Fruit fly (Drosophila melanogaster) whole organism, embryonic: ENCODE results near the gene CG31817.

Experiments used
- Asciz ChIP-seq: fragments of 200-800 bp; sonication (Bioruptor generic); optimal IDR thresholded peaks from 2 replicates; lab custom pipeline; 2017; ENCODE audit warnings: missing biosample characterization, mild to moderate bottlenecking, missing genetic modification characterization, missing genetic modification reagents
- Atf6 ChIP-seq: fragments of 200-800 bp; sonication (Bioruptor generic); IDR thresholded peaks from 2 replicates; pipeline ENCODE4 v1.3.6; 2022; ENCODE audit warnings: missing biosample characterization, missing genetic modification characterization
- Blimp-1 ChIP-seq: fragments of 200-800 bp; sonication (Bioruptor generic); optimal IDR thresholded peaks from 3 replicates; lab custom pipeline; 2018; ENCODE audit warnings: missing biosample characterization, missing genetic modification characterization, mild to moderate bottlenecking, moderate library complexity, missing genetic modification reagents
- Bteb2 ChIP-seq: fragments of 200-800 bp; sonication (Bioruptor generic); optimal IDR thresholded peaks from 2 replicates; lab custom pipeline; 2016; ENCODE audit warnings: missing biosample characterization, missing genetic modification characterization
- CG10462 ChIP-seq: fragments of 200-800 bp; sonication (Bioruptor generic); optimal IDR thresholded peaks from 2 replicates; lab custom pipeline; 2016; ENCODE audit warnings: missing biosample characterization, missing genetic modification characterization
- CG10959 ChIP-seq: fragments of 200-800 bp; sonication (Bioruptor generic); IDR thresholded peaks from 2 replicates; pipeline ENCODE4 v1.3.6; 2022; ENCODE audit warnings: missing biosample characterization, missing genetic modification characterization
- CG10979 ChIP-seq: fragments of 200-800 bp; sonication (Bioruptor generic); optimal IDR thresholded peaks from 2 replicates; lab custom pipeline; 2018; ENCODE audit warnings: missing biosample characterization, mild to moderate bottlenecking, missing genetic modification characterization, moderate library complexity
- CG11247 ChIP-seq: fragments of 200-800 bp; sonication (Bioruptor generic); IDR thresholded peaks from 2 replicates; pipeline ENCODE4 v1.3.6; 2022; ENCODE audit warnings: missing biosample characterization, missing genetic modification characterization
- CG12219 ChIP-seq: fragments of 200-800 bp; sonication (Bioruptor generic); optimal IDR thresholded peaks from 3 replicates; lab custom pipeline; 2018; ENCODE audit warnings: missing biosample characterization, mild to moderate bottlenecking, missing genetic modification characterization
- CG1233 ChIP-seq: fragments of 200-800 bp; sonication (Bioruptor generic); optimal IDR thresholded peaks from 4 replicates; lab custom pipeline; 2018; ENCODE audit warnings: missing biosample characterization, mild to moderate bottlenecking, missing genetic modification characterization
- CG12659 ChIP-seq: fragments of 200-800 bp; sonication (Bioruptor generic); optimal IDR thresholded peaks from 3 replicates; lab custom pipeline; 2017; ENCODE audit warnings: mild to moderate bottlenecking, missing biosample characterization, missing genetic modification reagents, missing genetic modification characterization
- CG12769 ChIP-seq: fragments of 200-800 bp; sonication (Bioruptor generic); optimal IDR thresholded peaks from 2 replicates; lab custom pipeline; 2019; ENCODE audit warnings: missing biosample characterization, mild to moderate bottlenecking, missing genetic modification characterization, moderate library complexity
- CG14965 ChIP-seq: fragments of 200-800 bp; sonication (Bioruptor generic); optimal IDR thresholded peaks from 2 replicates; lab custom pipeline; 2016; ENCODE audit warnings: missing biosample characterization, missing genetic modification characterization, borderline replicate concordance
- CG16815 ChIP-seq: fragments of 200-800 bp; sonication (Bioruptor generic); optimal IDR thresholded peaks from 3 replicates; lab custom pipeline; 2017; ENCODE audit warnings: missing biosample characterization, mild to moderate bottlenecking, missing genetic modification characterization
- CG2120 ChIP-seq: fragments of 200-800 bp; sonication (Bioruptor generic); optimal IDR thresholded peaks from 3 replicates; lab custom pipeline; 2016; ENCODE audit warnings: missing biosample characterization, missing genetic modification characterization
- CG31365 ChIP-seq: fragments of 200-800 bp; sonication (Bioruptor generic); optimal IDR thresholded peaks from 2 replicates; lab custom pipeline; 2018; ENCODE audit warnings: missing biosample characterization, mild to moderate bottlenecking, missing genetic modification characterization
- CG4617 ChIP-seq: fragments of 200-800 bp; sonication (Bioruptor generic); optimal IDR thresholded peaks from 3 replicates; lab custom pipeline; 2016; ENCODE audit warnings: missing biosample characterization, missing genetic modification characterization, borderline replicate concordance
- CG5180 ChIP-seq: fragments of 200-800 bp; sonication (Bioruptor generic); optimal IDR thresholded peaks from 3 replicates; lab custom pipeline; 2017; ENCODE audit warnings: missing biosample characterization, missing genetic modification characterization, mild to moderate bottlenecking, moderate library complexity, missing genetic modification reagents
- CG6791 ChIP-seq: fragments of 200-800 bp; sonication (Bioruptor generic); IDR thresholded peaks from 3 replicates; pipeline ENCODE4 v1.3.6; 2022; ENCODE audit warnings: missing biosample characterization, missing genetic modification characterization; ENCODE audit not compliant: partially characterized antibody
- CG7357 ChIP-seq: fragments of 200-800 bp; sonication (Bioruptor generic); IDR thresholded peaks from 3 replicates; pipeline ENCODE4 v1.3.6; 2022; ENCODE audit warnings: missing biosample characterization, missing genetic modification characterization
- CG7963 ChIP-seq: fragments of 200-800 bp; sonication (Bioruptor generic); IDR thresholded peaks from 3 replicates; pipeline ENCODE4 v1.3.6; 2022; ENCODE audit warnings: missing biosample characterization, missing genetic modification characterization; ENCODE audit not compliant: partially characterized antibody
- CG7987 ChIP-seq: fragments of 200-800 bp; sonication (Bioruptor generic); optimal IDR thresholded peaks from 2 replicates; lab custom pipeline; 2018; ENCODE audit warnings: missing biosample characterization, mild to moderate bottlenecking, missing genetic modification characterization, moderate library complexity
- CG9437 ChIP-seq: fragments of 200-800 bp; sonication (Bioruptor generic); optimal IDR thresholded peaks from 2 replicates; lab custom pipeline; 2018; ENCODE audit warnings: missing biosample characterization, mild to moderate bottlenecking, missing genetic modification characterization
- Fer2 ChIP-seq: fragments of 200-800 bp; sonication (Bioruptor generic); optimal IDR thresholded peaks from 2 replicates; lab custom pipeline; 2018; ENCODE audit warnings: missing biosample characterization, mild to moderate bottlenecking, missing genetic modification characterization, moderate library complexity
- H2.0 ChIP-seq: fragments of 200-800 bp; sonication (Bioruptor generic); IDR thresholded peaks from 2 replicates; pipeline ENCODE4 v1.3.6; 2022; ENCODE audit warnings: missing biosample characterization, missing genetic modification characterization
- MESR4 ChIP-seq: fragments of 200-800 bp; sonication (Bioruptor generic); optimal IDR thresholded peaks from 2 replicates; lab custom pipeline; 2018; ENCODE audit warnings: missing biosample characterization, mild to moderate bottlenecking, missing genetic modification characterization, moderate library complexity
- Neu2 ChIP-seq: fragments of 200-800 bp; sonication (Bioruptor generic); optimal IDR thresholded peaks from 3 replicates; lab custom pipeline; 2016; ENCODE audit warnings: missing biosample characterization, missing genetic modification characterization, borderline replicate concordance
- NfI ChIP-seq: fragments of 200-800 bp; sonication (Bioruptor generic); optimal IDR thresholded peaks from 3 replicates; lab custom pipeline; 2018; ENCODE audit warnings: missing biosample characterization, mild to moderate bottlenecking, missing genetic modification characterization, moderate library complexity
- Rfx ChIP-seq: fragments of 200-800 bp; sonication (Bioruptor generic); IDR thresholded peaks from 2 replicates; pipeline ENCODE4 v1.3.6; 2022; ENCODE audit warnings: missing biosample characterization, missing genetic modification characterization
- Six4 ChIP-seq: fragments of 200-800 bp; sonication (Bioruptor generic); optimal IDR thresholded peaks from 2 replicates; lab custom pipeline; 2016; ENCODE audit warnings: missing biosample characterization, missing genetic modification characterization
- Sox100B ChIP-seq: fragments of 200-800 bp; sonication (Bioruptor generic); optimal IDR thresholded peaks from 3 replicates; lab custom pipeline; 2018; ENCODE audit warnings: missing biosample characterization, mild to moderate bottlenecking, missing genetic modification characterization
- ac ChIP-seq: fragments of 200-800 bp; sonication (Bioruptor generic); optimal IDR thresholded peaks from 3 replicates; lab custom pipeline; 2017; ENCODE audit warnings: missing biosample characterization, mild to moderate bottlenecking, missing genetic modification characterization
- amos ChIP-seq: fragments of 200-800 bp; sonication (Bioruptor generic); IDR thresholded peaks from 2 replicates; pipeline ENCODE4 v1.3.6; 2022; ENCODE audit warnings: missing biosample characterization, missing genetic modification characterization; ENCODE audit not compliant: partially characterized antibody
- az2 ChIP-seq: fragments of 200-800 bp; sonication (Bioruptor generic); optimal IDR thresholded peaks from 3 replicates; lab custom pipeline; 2016; ENCODE audit warnings: missing biosample characterization, missing genetic modification characterization
- bigmax ChIP-seq: fragments of 200-800 bp; sonication (Bioruptor generic); optimal IDR thresholded peaks from 2 replicates; lab custom pipeline; 2018; ENCODE audit warnings: missing biosample characterization, mild to moderate bottlenecking, missing genetic modification characterization
- br ChIP-seq: fragments of >200 bp; optimal IDR thresholded peaks from 2 replicates; lab custom pipeline; 2017
- chm ChIP-seq: fragments of 200-800 bp; sonication (Bioruptor generic); IDR thresholded peaks from 2 replicates; pipeline ENCODE4 v1.3.6; 2022; ENCODE audit warnings: missing biosample characterization, missing genetic modification characterization
- crp ChIP-seq, 2 experiments: fragments of 200-800 bp; sonication (Bioruptor generic); optimal IDR thresholded peaks; 2 replicates in 1 of 2; 3 replicates in 1 of 2; lab custom pipeline; 2017; ENCODE audit warnings: missing biosample characterization in 2 of 2, missing genetic modification characterization in 2 of 2, mild to moderate bottlenecking in 1 of 2, moderate library complexity in 1 of 2
- dati ChIP-seq: fragments of 200-800 bp; sonication (Bioruptor generic); IDR thresholded peaks from 2 replicates; pipeline ENCODE4 v1.3.6; 2022; ENCODE audit warnings: missing biosample characterization, missing genetic modification characterization
- eve ChIP-seq, 2 experiments: fragments of >200 bp; optimal IDR thresholded peaks; 2 replicates each; lab custom pipeline; 2017; ENCODE audit warnings: missing biosample characterization in 2 of 2, missing genetic modification characterization in 2 of 2
- grau ChIP-seq: fragments of 200-800 bp; optimal IDR thresholded peaks from 3 replicates; lab custom pipeline; 2019; ENCODE audit warnings: missing biosample characterization, mild to moderate bottlenecking, missing genetic modification characterization, moderate library complexity
- gsb ChIP-seq: fragments of 200-800 bp; sonication (Bioruptor generic); IDR thresholded peaks from 2 replicates; pipeline ENCODE4 v1.3.6; 2022; ENCODE audit warnings: missing biosample characterization, missing genetic modification characterization
- gsb-n ChIP-seq: fragments of 200-800 bp; sonication (Bioruptor generic); optimal IDR thresholded peaks from 3 replicates; lab custom pipeline; 2018; ENCODE audit warnings: missing biosample characterization, mild to moderate bottlenecking, missing genetic modification characterization
- ham ChIP-seq: fragments of 200-800 bp; sonication (Bioruptor generic); IDR thresholded peaks from 2 replicates; pipeline ENCODE4 v1.3.6; 2022; ENCODE audit warnings: missing biosample characterization, missing genetic modification characterization
- odd ChIP-seq: fragments of 200-800 bp; sonication (Bioruptor generic); optimal IDR thresholded peaks from 2 replicates; lab custom pipeline; 2017; ENCODE audit warnings: missing biosample characterization, mild to moderate bottlenecking, missing genetic modification characterization
- onecut ChIP-seq: fragments of 200-800 bp; sonication (Bioruptor generic); IDR thresholded peaks from 2 replicates; pipeline ENCODE4 v1.3.6; 2022; ENCODE audit warnings: missing biosample characterization, missing genetic modification characterization
- otp ChIP-seq: fragments of 200-800 bp; sonication (Bioruptor generic); IDR thresholded peaks from 3 replicates; pipeline ENCODE4, ENCODE4 v1.3.6; 2022; ENCODE audit warnings: missing biosample characterization, missing genetic modification characterization
- pita ChIP-seq: fragments of 200-800 bp; sonication (Bioruptor generic); optimal IDR thresholded peaks from 2 replicates; lab custom pipeline; 2017; ENCODE audit warnings: missing biosample characterization, mild to moderate bottlenecking, missing genetic modification characterization
- prd ChIP-seq, 3 experiments: fragments of >200 bp in 2 of 3; fragments of 200-800 bp in 1 of 3; sonication (Bioruptor generic) in 1 of 3; optimal IDR thresholded peaks in 2 of 3; IDR thresholded peaks in 1 of 3; 2 replicates in 2 of 3; 3 replicates in 1 of 3; pipeline versions ENCODE4 v1.3.6 to Lab custom; 2017 to 2022; ENCODE audit warnings: missing biosample characterization in 1 of 3, missing genetic modification characterization in 1 of 3
- pros ChIP-seq: fragments of 200-800 bp; sonication (Bioruptor generic); optimal IDR thresholded peaks from 3 replicates; lab custom pipeline; 2019; ENCODE audit warnings: missing biosample characterization, mild to moderate bottlenecking, missing genetic modification characterization, moderate library complexity
- zfh2 ChIP-seq: fragments of 200-800 bp; sonication (Bioruptor generic); optimal IDR thresholded peaks from 2 replicates; lab custom pipeline; 2016; ENCODE audit warnings: missing biosample characterization, missing genetic modification characterization

Gene CG31817

dm6 chr2L:16350160-16350633 lies 12.5 kb upstream of the CG31817 start (continued):
- TF ChIP-seq CG6791 (GFP tag; lab: Robert Waterston, UW) (peak; percentile 54), ham (no peak), grau (tag; lab: Kevin White, UChicago) (peak; percentile 77), CG1233 (GFP tag; lab: Kevin White, UChicago) (peak; percentile 21), zfh2 (GFP tag; lab: Kevin White, UChicago) (peak; percentile 77), chm (GFP tag; lab: Robert Waterston, UW) (no peak; the same call in 1 of the 2 replicates), otp (no peak), Fer2 (tag; lab: Kevin White, UChicago) (no peak), pita (GFP tag; lab: Kevin White, UChicago) (no peak), Rfx (GFP tag; lab: Robert Waterston, UW) (peak; percentile 86), CG12769 (tag; lab: Kevin White, UChicago) (peak; percentile 44), CG16815 (peak; percentile 54), CG4617 (GFP tag; lab: Kevin White, UChicago) (peak; percentile 35), odd (no peak), gsb (peak; percentile 49), CG12659 (peak; percentile 84), CG14965 (GFP tag; lab: Kevin White, UChicago) (peak; percentile 95), dati (no peak), Sox100B (peak; percentile 70), CG11247 (GFP tag; lab: Robert Waterston, UW) (peak; percentile 71), NfI (GFP tag; lab: Kevin White, UChicago) (peak; percentile 71), crp (GFP tag; optimal IDR thresholded peaks at IDR 0.05; lab: Kevin White, UChicago) (peak in 1 of 2 experiments; percentile 79), ac (GFP tag; lab: Kevin White, UChicago) (peak; percentile 20), eve (GFP tag; optimal IDR thresholded peaks at IDR 0.05; lab: Kevin White, UChicago) (no peak), CG10462 (GFP tag; lab: Kevin White, UChicago) (no peak), Bteb2 (GFP tag; lab: Kevin White, UChicago) (peak; percentile 27), Blimp-1 (GFP tag; lab: Kevin White, UChicago) (no peak), CG31365 (no peak), az2 (GFP tag; lab: Kevin White, UChicago) (peak; percentile 62), H2.0 (GFP tag; lab: Robert Waterston, UW) (peak; percentile 69), MESR4 (peak; percentile 58), br (lab: Kevin White, UChicago) (no peak), gsb-n (tag; lab: Kevin White, UChicago) (no peak)

dm6 chr2L:16342224-16342623 lies 4.5 kb upstream of the CG31817 start, which contains the start of gene CG44405:
CG44405 (minus strand) TSS chr2L:16342324.
- no peak for TF ChIP-seq Neu2
- no peak for TF ChIP-seq amos (GFP tag; lab: Robert Waterston, UW)
- TF ChIP-seq pros (GFP tag; lab: Kevin White, UChicago), result no peak
- no peak for TF ChIP-seq onecut
- TF ChIP-seq Asciz (GFP tag; lab: Kevin White, UChicago), result no peak
- no peak for TF ChIP-seq CG10959
- no peak for TF ChIP-seq bigmax (GFP tag; lab: Kevin White, UChicago)
- no peak for TF ChIP-seq CG12219 (GFP tag; lab: Kevin White, UChicago)
- no peak for TF ChIP-seq CG7357 (GFP tag; lab: Robert Waterston, UW)
- TF ChIP-seq Atf6, result no peak
- no peak for TF ChIP-seq CG7963
- TF ChIP-seq CG9437 (GFP tag; lab: Kevin White, UChicago), result no peak
- TF ChIP-seq CG10979, result no peak
- no peak for TF ChIP-seq CG2120 (GFP tag; lab: Kevin White, UChicago)
- TF ChIP-seq prd (optimal IDR thresholded peaks at IDR 0.05; lab: Kevin White, UChicago), result no peak
- no peak for TF ChIP-seq prd (GFP tag; IDR thresholded peaks at IDR 0.05; lab: Robert Waterston, UW)
- no peak for TF ChIP-seq Six4 (GFP tag; lab: Kevin White, UChicago)
- TF ChIP-seq CG5180 (GFP tag; lab: Kevin White, UChicago), result no peak
- TF ChIP-seq CG7987 (GFP tag; lab: Kevin White, UChicago), result no peak
